Worm (Caenorhabditis elegans): ENCODE data around the gene F52G3.1.

- TF ChIP-seq let-526 (GFP tag; IDR thresholded peaks at IDR 0.05) (no peak), F49E8.2 (tag; optimal IDR thresholded peaks at IDR 0.05; ENCODE audit: insufficient read depth) (no peak), let-607 (tag; optimal IDR thresholded peaks at IDR 0.05) (no peak), Y95B8A.8 (GFP tag; IDR thresholded peaks at IDR 0.05) (no peak), madf-10 (tag; optimal IDR thresholded peaks at IDR 0.05) (no peak), ama-1 (optimal IDR thresholded peaks at IDR 0.05) (no peak), ama-1 (GFP tag; optimal IDR thresholded peaks at IDR 0.05) (no peak), F10E7.11 (tag; optimal IDR thresholded peaks at IDR 0.05) (no peak), ztf-6 (GFP tag; IDR thresholded peaks at IDR 0.05) (no peak), B0261.1 (tag; optimal IDR thresholded peaks at IDR 0.05) (no peak), F23B12.7 (tag; optimal IDR thresholded peaks at IDR 0.05; ENCODE audit: insufficient read depth) (no peak), F37B4.10 (GFP tag; IDR thresholded peaks at IDR 0.05) (no peak)
Observed at ce11 chrX:16995149-16995885, 31.6 kb downstream of the F52G3.1 start.

Measured in whole organism, young adult.